Worm (Caenorhabditis elegans) whole organism, L4 larva: ENCODE data around the gene dhrr-1.
A peak's percentile ranks its signal among the peaks of the same experiment; 100 is the strongest.

Source experiments
- D1046.2 ChIP-seq: fragments of 200-800 bp; sonication (Bioruptor generic); IDR thresholded peaks from 2 replicates; pipeline ENCODE4 v1.3.6; 2022; ENCODE audit warnings: missing genetic modification characterization, missing compliant biosample characterization
- F44E2.7 ChIP-seq: fragments of 200-800 bp; sonication (Bioruptor generic); IDR thresholded peaks from 2 replicates; pipeline ENCODE4 v2.1.2; 2022; ENCODE audit warnings: missing genetic modification characterization, missing compliant biosample characterization
- F49E8.2 ChIP-seq: sonication (generic microtip); optimal IDR thresholded peaks from 2 replicates; lab custom pipeline; 2016; ENCODE audit warnings: missing compliant biosample characterization, mild to moderate bottlenecking, missing genetic modification characterization, borderline replicate concordance
- R02D3.7 ChIP-seq: fragments of 150-350 bp; sonication (generic microtip); optimal IDR thresholded peaks from 3 replicates; lab custom pipeline; 2014; ENCODE audit warnings: missing biosample characterization, missing genetic modification characterization
- T20F7.1 ChIP-seq: fragments of 200-800 bp; sonication (Bioruptor generic); optimal IDR thresholded peaks from 2 replicates; lab custom pipeline; 2018; ENCODE audit warnings: mild to moderate bottlenecking, missing genetic modification characterization, missing compliant biosample characterization
- Y105C5A.15 ChIP-seq: fragments of 200-800 bp; sonication (Bioruptor generic); IDR thresholded peaks from 2 replicates; pipeline ENCODE4 v1.3.6; 2022; ENCODE audit warnings: missing genetic modification characterization, missing compliant biosample characterization
- Y5F2A.4 ChIP-seq: fragments of 200-800 bp; sonication (Bioruptor generic); optimal IDR thresholded peaks from 2 replicates; lab custom pipeline; 2018; ENCODE audit warnings: mild to moderate bottlenecking, missing genetic modification characterization, missing compliant biosample characterization
- aha-1 ChIP-seq: fragments of 150-350 bp; peaks from one replicate; lab custom pipeline; 2014; ENCODE audit warnings: missing biosample characterization, missing genetic modification characterization
- arid-1 ChIP-seq: fragments of 200-800 bp; sonication (Bioruptor generic); conservative IDR thresholded peaks from 2 replicates; pipeline ENCODE4 v1.3.6; 2022; ENCODE audit warnings: missing genetic modification reagents, missing genetic modification characterization, missing compliant biosample characterization
- attf-4 ChIP-seq: sonication (generic microtip); optimal IDR thresholded peaks from 3 replicates; lab custom pipeline; 2017; ENCODE audit warnings: missing biosample characterization, missing genetic modification characterization
- ceh-20 ChIP-seq: fragments of 200-800 bp; sonication (Bioruptor generic); IDR thresholded peaks from 2 replicates; pipeline ENCODE4 v1.3.6; 2022; ENCODE audit warnings: missing genetic modification reagents, missing genetic modification characterization, missing compliant biosample characterization
- ceh-44 ChIP-seq: fragments of 200-800 bp; sonication (Bioruptor generic); IDR thresholded peaks from 2 replicates; pipeline ENCODE4 v1.3.6; 2022; ENCODE audit warnings: missing genetic modification reagents, missing genetic modification characterization, missing compliant biosample characterization
- ceh-62 ChIP-seq: sonication (generic microtip); optimal IDR thresholded peaks from 2 replicates; lab custom pipeline; 2017; ENCODE audit warnings: missing biosample characterization, missing genetic modification characterization
- ceh-82 ChIP-seq: sonication (generic microtip); optimal IDR thresholded peaks from 2 replicates; lab custom pipeline; 2017; ENCODE audit warnings: missing biosample characterization, missing genetic modification characterization
- ces-1 ChIP-seq: fragments of 150-350 bp; sonication (generic microtip); optimal IDR thresholded peaks from 4 replicates; lab custom pipeline; 2014; ENCODE audit warnings: missing biosample characterization, missing genetic modification reagents, missing genetic modification characterization
- daf-12 ChIP-seq: fragments of 150-350 bp; optimal IDR thresholded peaks from 2 replicates; lab custom pipeline; 2014; ENCODE audit warnings: missing biosample characterization, missing genetic modification reagents, missing genetic modification characterization
- daf-16 ChIP-seq, 3 experiments: sonication (generic microtip); optimal IDR thresholded peaks; 2 replicates each; lab custom pipeline; 2016 to 2017; ENCODE audit warnings: missing genetic modification characterization in 3 of 3, missing genetic modification reagents in 3 of 3, mild to moderate bottlenecking in 2 of 3, missing compliant biosample characterization in 2 of 3, missing biosample characterization in 1 of 3, moderate library complexity in 1 of 3
- daf-8 ChIP-seq: fragments of 200-800 bp; sonication (Bioruptor generic); IDR thresholded peaks from 2 replicates; pipeline ENCODE4 v1.3.6; 2022; ENCODE audit warnings: missing genetic modification characterization, missing compliant biosample characterization
- dmd-9 ChIP-seq: fragments of 200-800 bp; sonication (Bioruptor generic); IDR thresholded peaks from 2 replicates; pipeline ENCODE4 v1.3.6; 2022; ENCODE audit warnings: missing genetic modification reagents, missing genetic modification characterization, missing compliant biosample characterization
- duxl-1 ChIP-seq: sonication (generic microtip); optimal IDR thresholded peaks from 2 replicates; lab custom pipeline; 2016; ENCODE audit warnings: mild to moderate bottlenecking, missing genetic modification characterization, moderate library complexity, missing compliant biosample characterization; ENCODE audit not compliant: poor library complexity
- dve-1 ChIP-seq: sonication (generic microtip); optimal IDR thresholded peaks from 2 replicates; lab custom pipeline; 2017; ENCODE audit warnings: antibody characterized with exemption, mild to moderate bottlenecking, missing genetic modification characterization, missing compliant biosample characterization; ENCODE audit not compliant: insufficient read depth
- fkh-10 ChIP-seq: fragments of 150-350 bp; optimal IDR thresholded peaks from 2 replicates; lab custom pipeline; 2014; ENCODE audit warnings: missing biosample characterization, missing genetic modification reagents, missing genetic modification characterization
- hlh-30 ChIP-seq: sonication (generic microtip); optimal IDR thresholded peaks from 2 replicates; lab custom pipeline; 2017; ENCODE audit warnings: antibody characterized with exemption, mild to moderate bottlenecking, missing genetic modification characterization, missing compliant biosample characterization; ENCODE audit not compliant: insufficient read depth
- jun-1 ChIP-seq: fragments of 150-350 bp; optimal IDR thresholded peaks from 2 replicates; lab custom pipeline; 2014; ENCODE audit warnings: missing biosample characterization, missing genetic modification reagents, missing genetic modification characterization
- lin-1 ChIP-seq: fragments of 200-800 bp; sonication (Bioruptor generic); IDR thresholded peaks from 2 replicates; pipeline ENCODE4 v1.3.6; 2022; ENCODE audit warnings: missing genetic modification reagents, missing genetic modification characterization, missing compliant biosample characterization
- lin-13 ChIP-seq: fragments of 150-350 bp; optimal IDR thresholded peaks from 2 replicates; lab custom pipeline; 2014; ENCODE audit warnings: missing biosample characterization, missing genetic modification reagents, missing genetic modification characterization
- lin-15B ChIP-seq: fragments of 150-350 bp; sonication (generic microtip); optimal IDR thresholded peaks from 3 replicates; lab custom pipeline; 2014; ENCODE audit warnings: missing biosample characterization, missing genetic modification characterization
- lin-29 ChIP-seq: fragments of 200-800 bp; sonication (Bioruptor generic); IDR thresholded peaks from 2 replicates; pipeline ENCODE4 v1.3.6; 2022; ENCODE audit warnings: missing genetic modification reagents, missing genetic modification characterization, missing compliant biosample characterization
- lin-38 ChIP-seq: fragments of 200-800 bp; sonication (Bioruptor generic); IDR thresholded peaks from 2 replicates; pipeline ENCODE4 v1.3.6; 2022; ENCODE audit warnings: missing genetic modification reagents, missing genetic modification characterization, missing compliant biosample characterization
- lir-3 ChIP-seq: sonication (generic microtip); optimal IDR thresholded peaks from 2 replicates; lab custom pipeline; 2016; ENCODE audit warnings: mild to moderate bottlenecking, missing genetic modification characterization, missing compliant biosample characterization
- madf-5 ChIP-seq, 2 experiments: fragments of 200-800 bp; sonication (Bioruptor generic); IDR thresholded peaks; 2 replicates each; pipeline ENCODE4 v1.3.6; 2022; ENCODE audit warnings: missing compliant biosample characterization in 2 of 2, missing genetic modification characterization in 2 of 2
- madf-9 ChIP-seq: fragments of 200-800 bp; sonication (Bioruptor generic); conservative IDR thresholded peaks from 2 replicates; pipeline ENCODE4 v1.3.6; 2022; ENCODE audit warnings: missing genetic modification reagents, missing genetic modification characterization, missing compliant biosample characterization
- mdl-1 ChIP-seq, 2 experiments: fragments of 150-350 bp in 1 of 2; sonication (generic microtip) in 1 of 2; optimal IDR thresholded peaks; 2 replicates each; lab custom pipeline; 2014 to 2017; ENCODE audit warnings: missing biosample characterization in 2 of 2, missing genetic modification characterization in 2 of 2
- mep-1 ChIP-seq: fragments of 150-350 bp; sonication (generic microtip); optimal IDR thresholded peaks from 3 replicates; lab custom pipeline; 2014; ENCODE audit warnings: missing biosample characterization, missing genetic modification characterization
- mes-2 ChIP-seq: sonication (generic microtip); optimal IDR thresholded peaks from 2 replicates; lab custom pipeline; 2016; ENCODE audit warnings: missing genotype, mild to moderate bottlenecking, missing genetic modification characterization, missing compliant biosample characterization; ENCODE audit not compliant: poor library complexity, severe bottlenecking
- mxl-2 ChIP-seq: fragments of 200-800 bp; sonication (Bioruptor generic); conservative IDR thresholded peaks from 2 replicates; pipeline ENCODE4 v1.3.6; 2022; ENCODE audit warnings: missing genetic modification reagents, missing genetic modification characterization, missing compliant biosample characterization
- nhr-10 ChIP-seq: fragments of 150-350 bp; optimal IDR thresholded peaks from 2 replicates; lab custom pipeline; 2014; ENCODE audit warnings: missing biosample characterization, missing genetic modification characterization
- nhr-102 ChIP-seq: sonication (generic microtip); optimal IDR thresholded peaks from 2 replicates; lab custom pipeline; 2016; ENCODE audit warnings: mild to moderate bottlenecking, missing genetic modification characterization, moderate library complexity, missing compliant biosample characterization
- nhr-11 ChIP-seq: fragments of 150-350 bp; optimal IDR thresholded peaks from 2 replicates; lab custom pipeline; 2014; ENCODE audit warnings: missing biosample characterization, missing genetic modification characterization
- nhr-41 ChIP-seq: fragments of 200-800 bp; sonication (Bioruptor generic); IDR thresholded peaks from 2 replicates; pipeline ENCODE4 v1.3.6; 2022; ENCODE audit warnings: missing genetic modification reagents, missing genetic modification characterization, missing compliant biosample characterization
- nhr-42 ChIP-seq: fragments of 200-800 bp; sonication (Bioruptor generic); IDR thresholded peaks from 2 replicates; pipeline ENCODE4 v1.3.6; 2022; ENCODE audit warnings: missing genetic modification characterization, missing compliant biosample characterization
- nhr-6 ChIP-seq: fragments of 150-350 bp; optimal IDR thresholded peaks from 2 replicates; lab custom pipeline; 2014; ENCODE audit warnings: missing biosample characterization, missing genetic modification characterization
- nhr-76 ChIP-seq: fragments of 150-350 bp; optimal IDR thresholded peaks from 2 replicates; lab custom pipeline; 2014; ENCODE audit warnings: missing biosample characterization, missing genetic modification characterization
- pqm-1 ChIP-seq: sonication (generic microtip); optimal IDR thresholded peaks from 2 replicates; lab custom pipeline; 2017; ENCODE audit warnings: missing biosample characterization, missing genetic modification characterization
- set-16 ChIP-seq: fragments of 200-800 bp; sonication (Bioruptor generic); IDR thresholded peaks from 2 replicates; pipeline ENCODE4 v1.3.6; 2022; ENCODE audit warnings: missing genetic modification reagents, missing genetic modification characterization, missing compliant biosample characterization
- snpc-4 ChIP-seq: fragments of 150-350 bp; optimal IDR thresholded peaks from 2 replicates; lab custom pipeline; 2014; ENCODE audit warnings: missing biosample characterization, missing genetic modification characterization
- tag-97 ChIP-seq: fragments of 200-800 bp; sonication (Bioruptor generic); IDR thresholded peaks from 2 replicates; pipeline ENCODE4 v1.3.6; 2022; ENCODE audit warnings: missing genetic modification characterization, missing compliant biosample characterization
- unc-130 ChIP-seq: sonication (generic microtip); optimal IDR thresholded peaks from 2 replicates; lab custom pipeline; 2016; ENCODE audit warnings: missing genetic modification reagents, missing genetic modification characterization, missing compliant biosample characterization
- vab-7 ChIP-seq: fragments of 200-800 bp; sonication (Bioruptor generic); IDR thresholded peaks from 2 replicates; pipeline ENCODE4 v1.3.6; 2022; ENCODE audit warnings: missing genetic modification reagents, missing genetic modification characterization, missing compliant biosample characterization
- zag-1 ChIP-seq: fragments of 150-350 bp; optimal IDR thresholded peaks from 2 replicates; lab custom pipeline; 2014; ENCODE audit warnings: missing biosample characterization, missing genetic modification characterization
- zfp-3 ChIP-seq: fragments of 200-800 bp; sonication (Bioruptor generic); conservative IDR thresholded peaks from 2 replicates; pipeline ENCODE4 v1.3.6; 2022; ENCODE audit warnings: missing genetic modification reagents, missing genetic modification characterization, missing compliant biosample characterization
- ztf-7 ChIP-seq: fragments of 150-350 bp; optimal IDR thresholded peaks from 2 replicates; lab custom pipeline; 2014; ENCODE audit warnings: missing biosample characterization, missing genetic modification characterization

The dhrr-1 gene

ce11 chrIII:8984412-8984811 is 40.0 kb downstream of the dhrr-1 start (continued):
- no peak for TF ChIP-seq lin-29
- no peak for TF ChIP-seq fkh-10
- no peak for TF ChIP-seq ceh-44
- TF ChIP-seq ceh-62 (tag; lab: Kevin White, UChicago), result no peak
- no peak for TF ChIP-seq nhr-42 (GFP tag; lab: Robert Waterston, UW)
- no peak for TF ChIP-seq lir-3
- no peak for TF ChIP-seq zag-1
- TF ChIP-seq ceh-20 (GFP tag; lab: Robert Waterston, UW), result no peak
- TF ChIP-seq nhr-10 (tag; lab: Kevin White, UChicago), result no peak
- no peak for TF ChIP-seq nhr-41
- no peak for TF ChIP-seq madf-5 (GFP tag; IDR thresholded peaks at IDR 0.05; lab: Robert Waterston, UW)
- no peak for TF ChIP-seq snpc-4 (tag; lab: Kevin White, UChicago)
- no peak for TF ChIP-seq mdl-1 (tag; optimal IDR thresholded peaks at IDR 0.05; lab: Kevin White, UChicago)
- TF ChIP-seq attf-4 (tag; lab: Kevin White, UChicago), result no peak
- peak; percentile 10 for TF ChIP-seq hlh-30 (tag; lab: Kevin White, UChicago)
- TF ChIP-seq mep-1 (tag; lab: Kevin White, UChicago), result no peak
- peak; percentile 9 for TF ChIP-seq duxl-1
- TF ChIP-seq nhr-11 (tag; lab: Kevin White, UChicago), result no peak
- no peak for TF ChIP-seq unc-130 (GFP tag; lab: Kevin White, UChicago)
- TF ChIP-seq pqm-1, result peak; percentile 72
- TF ChIP-seq lin-38 (GFP tag; lab: Robert Waterston, UW), result no peak
- TF ChIP-seq zfp-3 (GFP tag; lab: Robert Waterston, UW), result no peak
- no peak for TF ChIP-seq dmd-9 (GFP tag; lab: Robert Waterston, UW)
- TF ChIP-seq mes-2 (tag; lab: Kevin White, UChicago), result peak; percentile 30
- no peak for TF ChIP-seq lin-13 (GFP tag; lab: Kevin White, UChicago)
- TF ChIP-seq R02D3.7 (tag; lab: Kevin White, UChicago), result no peak
- no peak for TF ChIP-seq jun-1 (tag; lab: Kevin White, UChicago)
- TF ChIP-seq arid-1, result no peak
- TF ChIP-seq vab-7 (GFP tag; lab: Robert Waterston, UW), result no peak
- no peak for TF ChIP-seq tag-97
- no peak for TF ChIP-seq Y5F2A.4 (GFP tag; lab: Kevin White, UChicago)
- TF ChIP-seq daf-12 (tag; lab: Kevin White, UChicago), result no peak
- no peak for TF ChIP-seq ceh-82 (tag; lab: Kevin White, UChicago)
- no peak for TF ChIP-seq madf-9
- no peak for TF ChIP-seq lin-15B (tag; lab: Kevin White, UChicago)
- TF ChIP-seq lin-1 (GFP tag; lab: Robert Waterston, UW), result peak; percentile 17; the same call in 1 of the 2 replicates
- no peak for TF ChIP-seq ces-1 (GFP tag; lab: Kevin White, UChicago)
- peak; percentile 20 for TF ChIP-seq T20F7.1 (GFP tag; lab: Kevin White, UChicago)
- TF ChIP-seq ztf-7 (tag; lab: Kevin White, UChicago), result no peak
- TF ChIP-seq dve-1 (tag; lab: Kevin White, UChicago), result peak; percentile 4
- no peak for TF ChIP-seq nhr-102 (tag; lab: Kevin White, UChicago)
- TF ChIP-seq Y105C5A.15 (GFP tag; lab: Robert Waterston, UW), result no peak
- no peak for TF ChIP-seq F49E8.2 (tag; lab: Kevin White, UChicago)
- TF ChIP-seq nhr-6, result no peak
- TF ChIP-seq aha-1 (tag; lab: Kevin White, UChicago), result no peak
- TF ChIP-seq F44E2.7 (GFP tag; lab: Robert Waterston, UW), result no peak
- TF ChIP-seq mxl-2 (GFP tag; lab: Robert Waterston, UW), result no peak
- TF ChIP-seq nhr-76, result no peak
- no peak for TF ChIP-seq D1046.2
- TF ChIP-seq set-16 (GFP tag; lab: Robert Waterston, UW), result no peak
- TF ChIP-seq daf-16 (GFP tag; optimal IDR thresholded peaks at IDR 0.05; lab: Kevin White, UChicago), result no peak
- TF ChIP-seq daf-16 (tag; optimal IDR thresholded peaks at IDR 0.05; lab: Kevin White, UChicago), result peak; percentile 69
- TF ChIP-seq daf-8 (GFP tag; lab: Robert Waterston, UW), result no peak
